Worm (Caenorhabditis elegans) whole organism, midembryonic: ENCODE results near the gene W02D7.6.

Source experiments
- T22C8.4 ChIP-seq: fragments of 200-800 bp; sonication (Bioruptor generic); IDR thresholded peaks from 2 replicates; pipeline ENCODE4 v1.3.6; 2022; ENCODE audit warnings: missing genetic modification characterization, missing compliant biosample characterization
- flt-1 ChIP-seq: fragments of 200-800 bp; sonication (Bioruptor generic); IDR thresholded peaks from 2 replicates; pipeline ENCODE4 v1.3.6; 2022; ENCODE audit warnings: missing genetic modification characterization, missing compliant biosample characterization
- klf-2 ChIP-seq: fragments of 200-800 bp; sonication (Bioruptor generic); conservative IDR thresholded peaks from 2 replicates; pipeline ENCODE4 v1.3.6; 2022; ENCODE audit warnings: missing genetic modification reagents, missing genetic modification characterization, missing compliant biosample characterization
- ref-1 ChIP-seq: fragments of 200-800 bp; sonication (Bioruptor generic); conservative IDR thresholded peaks from 2 replicates; pipeline ENCODE4 v1.3.6; 2022; ENCODE audit warnings: missing genetic modification reagents, missing genetic modification characterization, missing compliant biosample characterization
- tab-1 ChIP-seq: fragments of 200-800 bp; sonication (Bioruptor generic); IDR thresholded peaks from 2 replicates; pipeline ENCODE4 v1.3.6; 2022; ENCODE audit warnings: missing genetic modification characterization, missing compliant biosample characterization
- ztf-29 ChIP-seq: fragments of 200-800 bp; sonication (Bioruptor generic); IDR thresholded peaks from 2 replicates; pipeline ENCODE4 v1.3.6; 2022; ENCODE audit warnings: missing genetic modification reagents, missing genetic modification characterization, missing compliant biosample characterization

DNA sequence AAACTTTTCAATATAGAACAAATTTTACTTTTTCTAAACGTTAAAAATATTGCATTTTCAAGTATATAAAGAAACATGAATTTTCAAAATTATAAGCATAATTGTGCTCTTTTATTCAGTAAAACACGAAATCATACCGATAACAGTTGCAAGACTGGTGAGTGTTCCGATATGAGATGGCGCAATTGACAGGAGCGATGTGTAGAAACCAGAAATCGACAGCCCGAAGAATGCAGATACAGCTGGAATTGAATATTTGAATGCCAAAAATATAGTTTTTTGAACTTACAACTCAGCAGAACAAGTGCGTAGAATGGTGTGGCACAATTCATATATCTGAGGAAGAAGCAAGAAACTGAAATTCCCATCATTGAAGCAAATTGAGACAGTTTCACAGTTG, 18.4 kb downstream of the W02D7.6 start:
- TF ChIP-seq flt-1 (no peak), T22C8.4 (GFP tag; lab: Robert Waterston, UW) (no peak), tab-1 (GFP tag; lab: Robert Waterston, UW) (no peak), ztf-29 (GFP tag; lab: Robert Waterston, UW) (no peak), klf-2 (GFP tag; lab: Robert Waterston, UW) (no peak), ref-1 (GFP tag; lab: Robert Waterston, UW) (no peak)
